Fruit fly (Drosophila melanogaster): ENCODE data around the gene Meics.

dm6 chr3L:13987578-13987977 lies 23.1 kb upstream of the Meics start, which contains the start of gene CG9040:
- no peak for TF ChIP-seq OdsH (GFP tag; optimal IDR thresholded peaks at IDR 0.05)
- TF ChIP-seq CG31627 (GFP tag; optimal IDR thresholded peaks at IDR 0.05) = no peak
- TF ChIP-seq CG10669 (GFP tag; optimal IDR thresholded peaks at IDR 0.05) = no peak
- TF ChIP-seq Eip93F (GFP tag; optimal IDR thresholded peaks at IDR 0.05) = no peak
- no peak for TF ChIP-seq CG11762 (GFP tag; optimal IDR thresholded peaks at IDR 0.05; ENCODE audit: insufficient read depth)
- no peak for TF ChIP-seq CG4318 (GFP tag; optimal IDR thresholded peaks at IDR 0.05)
- no peak for TF ChIP-seq CG8319 (GFP tag; optimal IDR thresholded peaks at IDR 0.05)
- no peak for TF ChIP-seq CG9139 (GFP tag; optimal IDR thresholded peaks at IDR 0.05)
